Fruit fly (Drosophila melanogaster) S2 (cell line): ENCODE measurements around the gene Abl.

Experiments used
- CG8478 ChIP-seq: fragments of >200 bp; optimal IDR thresholded peaks from 2 replicates; lab custom pipeline; 2018
- CTCF ChIP-seq, 2 experiments: fragments of >200 bp; optimal IDR thresholded peaks; 2 replicates each; lab custom pipeline; 2018

DNA sequence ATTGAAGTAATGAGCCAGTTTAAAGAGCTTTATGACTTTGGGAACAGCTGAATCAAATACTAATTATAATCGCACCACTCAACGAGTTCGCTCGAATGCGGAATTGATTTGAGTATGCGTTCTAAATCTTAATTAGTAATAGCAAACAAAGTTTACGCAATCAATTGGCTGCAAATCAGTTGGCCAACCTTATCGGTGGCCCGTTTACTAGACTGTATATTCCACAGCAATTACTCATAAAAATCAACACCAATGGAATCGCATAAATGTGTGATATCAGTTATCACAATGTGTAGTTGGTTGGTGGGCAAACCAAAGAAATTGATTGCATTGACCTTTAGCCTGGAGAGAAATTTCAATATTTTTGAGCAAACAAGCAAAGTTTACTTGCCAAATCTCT is 4.8 kb upstream of the Abl start:
- TF ChIP-seq CTCF (optimal IDR thresholded peaks at IDR 0.05; lab: Kevin White, UChicago) = no peak
- TF ChIP-seq CG8478 (lab: Kevin White, UChicago) = no peak
